Worm (Caenorhabditis elegans): ENCODE results near the gene str-175.

DNA sequence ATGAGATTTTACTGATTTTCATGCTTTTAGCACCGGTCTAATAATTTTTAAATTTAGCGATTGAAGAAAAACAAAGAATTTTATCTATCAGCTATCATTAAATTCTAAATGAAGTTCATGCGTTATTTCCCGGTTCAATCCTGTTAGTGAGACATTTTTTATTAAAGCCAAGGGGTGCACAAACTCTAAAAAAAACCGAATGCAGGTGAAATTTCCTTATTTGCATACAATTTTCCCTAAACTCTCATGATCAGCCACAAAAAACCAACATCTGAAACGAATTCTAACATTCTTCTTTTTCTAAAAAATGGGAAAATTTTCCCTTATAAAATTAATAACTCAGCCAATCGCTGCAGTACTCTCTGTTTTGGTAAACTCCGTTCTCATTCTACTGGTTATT is 42.6 kb upstream of the str-175 start, which contains the start of gene str-156:
- no peak for TF ChIP-seq cog-1 (tag; optimal IDR thresholded peaks at IDR 0.05)
- TF ChIP-seq ztf-29 (GFP tag; IDR thresholded peaks at IDR 0.05), result no peak
